Fruit fly (Drosophila melanogaster): ENCODE measurements around the gene CG3225.

CG3225 gene

DNA sequence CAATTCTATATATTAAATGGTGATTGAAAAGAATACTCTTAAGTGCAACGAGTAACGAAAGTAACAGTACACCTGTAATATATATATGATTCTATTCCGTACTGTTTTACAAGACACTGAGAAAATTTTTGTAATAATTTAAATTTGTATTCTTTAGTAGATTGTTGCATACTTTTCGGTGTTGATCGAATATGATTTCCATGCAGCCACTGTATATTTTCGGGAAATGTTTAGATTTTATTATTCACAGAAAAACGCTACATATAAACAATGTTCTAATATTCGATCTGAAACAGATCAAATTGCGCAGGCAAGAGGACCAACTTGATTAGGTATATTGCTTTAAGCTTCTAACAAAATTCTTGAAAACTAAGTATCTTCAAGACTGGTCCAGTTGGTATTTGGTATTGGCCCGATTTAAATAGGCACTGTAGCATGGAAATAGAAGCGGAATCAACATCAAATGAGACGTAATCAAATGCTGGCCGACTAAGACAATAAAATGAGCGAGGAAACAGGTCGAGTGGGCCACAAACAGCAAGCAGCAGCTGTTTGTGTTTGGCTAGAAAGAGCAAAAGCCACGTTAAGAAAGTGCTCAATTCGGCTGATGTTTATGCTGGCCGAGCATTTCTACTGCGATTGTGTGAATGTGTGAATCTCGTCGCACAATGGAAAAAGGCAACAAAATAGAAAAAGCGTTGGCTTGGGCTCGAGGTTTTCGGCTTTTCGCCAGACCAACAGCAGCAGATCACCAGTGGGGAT lies 5.6 kb downstream of the CG3225 start, which contains the start of gene CG15629 (continued):
- TF ChIP-seq bbx (GFP tag; IDR thresholded peaks at IDR 0.05; ENCODE audit: partially characterized antibody) (0 out of 2 replicates have a peak, but pooled peaks have one; percentile 8), Nf-YA (GFP tag; IDR thresholded peaks at IDR 0.05) (0 out of 2 replicates have a peak, but pooled peaks have one; percentile 49), wek (GFP tag; optimal IDR thresholded peaks at IDR 0.05) (no peak), oc (tag; optimal IDR thresholded peaks at IDR 0.05) (peak; percentile 20)

dm6 chr2L:4811491-4812058 lies 6.5 kb downstream of the CG3225 start:
- TF ChIP-seq CG8281 (tag; optimal IDR thresholded peaks at IDR 0.05) (no peak), HLHmδ (GFP tag; optimal IDR thresholded peaks at IDR 0.05) (peak; percentile 82), Lhr (GFP tag; optimal IDR thresholded peaks at IDR 0.05) (peak; percentile 97), D19B (GFP tag; optimal IDR thresholded peaks at IDR 0.05) (no peak), salm (tag; optimal IDR thresholded peaks at IDR 0.05) (no peak), CG17912 (GFP tag; optimal IDR thresholded peaks at IDR 0.05) (peak; percentile 53), lbe (GFP tag; optimal IDR thresholded peaks at IDR 0.05) (peak; percentile 17), CG6254 (GFP tag; optimal IDR thresholded peaks at IDR 0.05) (no peak), gem (tag; optimal IDR thresholded peaks at IDR 0.05) (no peak), Nf-YB (GFP tag; optimal IDR thresholded peaks at IDR 0.05) (peak; percentile 100), MESR4 (GFP tag; optimal IDR thresholded peaks at IDR 0.05) (no peak), CG7372 (GFP tag; IDR thresholded peaks at IDR 0.05) (no peak), toy (GFP tag; IDR thresholded peaks at IDR 0.05) (no peak), CG34422 (GFP tag; IDR thresholded peaks at IDR 0.05) (peak; percentile 46; the same call in 1 of the 3 replicates), CG30431 (GFP tag; optimal IDR thresholded peaks at IDR 0.05) (no peak), nerfin-2 (GFP tag; IDR thresholded peaks at IDR 0.05; ENCODE audit: partially characterized antibody) (peak; percentile 61), CG4360 (GFP tag; IDR thresholded peaks at IDR 0.05) (no peak), CG17186 (GFP tag; optimal IDR thresholded peaks at IDR 0.05) (no peak), tin (GFP tag; optimal IDR thresholded peaks at IDR 0.05) (no peak), unpg (GFP tag; optimal IDR thresholded peaks at IDR 0.05) (no peak), pzg (GFP tag; optimal IDR thresholded peaks at IDR 0.05) (peak; percentile 13), z (GFP tag; IDR thresholded peaks at IDR 0.05) (0 out of 3 replicates have a peak, but pooled peaks have one; percentile 35), CG15269 (tag; optimal IDR thresholded peaks at IDR 0.05) (no peak), gro (GFP tag; optimal IDR thresholded peaks at IDR 0.05) (peak; percentile 13), ab (GFP tag; optimal IDR thresholded peaks at IDR 0.05) (no peak), CG9727 (GFP tag; optimal IDR thresholded peaks at IDR 0.05) (no peak), Dip2 (GFP tag; IDR thresholded peaks at IDR 0.05) (no peak), CG14050 (GFP tag; IDR thresholded peaks at IDR 0.05) (no peak), hkb (optimal IDR thresholded peaks at IDR 0.05) (no peak), hkb (GFP tag; IDR thresholded peaks at IDR 0.05) (peak; percentile 31; the same call in 1 of the 2 replicates), oc (tag; optimal IDR thresholded peaks at IDR 0.05) (peak; percentile 24), ash1 (GFP tag; optimal IDR thresholded peaks at IDR 0.05) (no peak), CG7556 (GFP tag; optimal IDR thresholded peaks at IDR 0.05) (no peak), CG17385 (GFP tag; optimal IDR thresholded peaks at IDR 0.05) (peak; percentile 79), CG15011 (GFP tag; optimal IDR thresholded peaks at IDR 0.05) (no peak), zfh2 (GFP tag; optimal IDR thresholded peaks at IDR 0.05) (no peak), pho (GFP tag; optimal IDR thresholded peaks at IDR 0.05) (no peak), ro (GFP tag; IDR thresholded peaks at IDR 0.05) (no peak), Pdp1 (GFP tag; optimal IDR thresholded peaks at IDR 0.05) (no peak), knrl (GFP tag; IDR thresholded peaks at IDR 0.05; ENCODE audit: partially characterized antibody) (peak; percentile 65), nom (GFP tag; optimal IDR thresholded peaks at IDR 0.05) (no peak), CG1792 (GFP tag; optimal IDR thresholded peaks at IDR 0.05) (no peak), BtbVII (GFP tag; optimal IDR thresholded peaks at IDR 0.05) (peak; percentile 36)

All from whole organism, embryonic.